Fruit fly (Drosophila melanogaster) ovary, adult (tissue): ENCODE measurements around the gene Mpv17.

Experiments used
- CG17801 ChIP-seq: fragments of 200-800 bp; optimal IDR thresholded peaks from 2 replicates; lab custom pipeline; 2019; ENCODE audit warnings: missing biosample characterization, mild to moderate bottlenecking, missing genetic modification characterization, moderate library complexity; ENCODE audit not compliant: partially characterized antibody

Gene Mpv17

dm6 chr4:1029198-1029795, at the start of gene Mpv17:
Gene Mpv17 (minus strand): TSS chr4:1029361.
- TF ChIP-seq CG17801 (GFP tag; lab: Kevin White, UChicago): peak; percentile 41

DNA sequence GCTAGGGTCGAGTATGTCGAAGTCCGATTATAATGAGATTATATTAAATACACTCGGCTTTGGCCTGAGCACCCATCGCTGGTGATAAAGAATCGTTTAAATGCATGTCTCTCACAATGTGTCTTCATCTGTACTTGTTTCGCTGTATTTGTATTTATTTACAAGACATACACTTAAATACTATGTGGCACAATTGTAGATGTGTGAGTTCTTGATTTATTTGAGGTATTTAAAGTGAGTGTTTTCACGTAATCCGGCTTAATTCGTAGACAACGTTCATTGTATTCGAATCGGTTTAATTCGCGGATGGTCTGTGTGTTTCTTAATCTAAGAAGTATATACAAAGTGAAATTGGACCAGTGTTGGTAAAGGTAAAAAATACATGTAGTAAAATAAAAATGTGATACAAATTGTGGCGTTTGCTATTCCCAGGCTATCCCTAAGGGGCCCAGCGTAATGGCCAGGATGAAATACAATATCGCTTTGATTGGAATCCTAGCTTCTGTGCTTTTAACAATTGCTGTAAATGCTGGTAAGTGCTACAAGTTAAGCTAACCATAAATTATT, 35.6 kb upstream of the Mpv17 start, which contains the start of gene Zyx:
Gene Zyx (minus strand): TSS at position 350 of the 567 bp plus-strand sequence.
- TF ChIP-seq CG17801 (GFP tag; lab: Kevin White, UChicago): no peak

dm6 chr4:1064219-1064618, 35.1 kb upstream of the Mpv17 start:
- TF ChIP-seq CG17801 (GFP tag; lab: Kevin White, UChicago): no peak

DNA sequence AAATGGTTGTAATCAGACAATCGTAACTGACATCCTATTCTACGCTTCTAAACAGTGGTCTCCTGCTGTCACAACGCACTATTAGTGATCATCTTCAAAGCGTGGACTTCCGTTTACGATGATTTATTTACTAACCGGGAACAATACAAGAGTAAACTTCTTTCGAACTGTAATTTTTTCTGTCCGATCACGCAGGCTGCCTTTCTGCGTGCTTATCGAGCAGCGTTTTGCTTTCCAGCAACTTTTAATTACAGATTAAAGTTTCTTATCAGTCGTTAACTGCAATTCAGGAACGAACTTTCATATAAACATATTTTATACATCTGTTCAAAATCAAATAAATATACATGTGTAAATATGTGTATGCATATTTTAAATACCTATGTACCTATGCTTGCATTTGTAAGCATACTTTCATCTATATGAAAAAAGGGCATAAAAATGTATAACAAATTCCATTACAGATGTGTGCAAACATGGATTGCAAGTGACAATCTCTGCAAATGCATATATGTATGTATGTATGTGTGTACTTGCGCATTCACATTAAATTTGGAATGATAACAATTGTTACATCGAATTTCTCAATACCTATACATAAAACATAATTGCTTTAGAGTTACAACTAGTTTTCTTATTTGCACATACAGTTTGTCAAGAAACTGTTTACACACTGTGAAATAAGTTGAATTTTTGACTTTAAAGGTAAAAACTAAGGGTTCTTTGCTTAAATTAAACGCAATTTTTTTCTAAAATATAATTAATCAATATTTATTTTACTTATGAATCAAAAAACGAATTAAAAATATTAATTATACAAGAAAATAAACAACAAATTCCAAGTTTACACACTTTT, 34.0 kb upstream of the Mpv17 start:
- no peak for TF ChIP-seq CG17801 (GFP tag; lab: Kevin White, UChicago)

dm6 chr4:1061095-1061432, 31.9 kb upstream of the Mpv17 start:
- no peak for TF ChIP-seq CG17801 (GFP tag; lab: Kevin White, UChicago)

dm6 chr4:1060373-1061094, 31.4 kb upstream of the Mpv17 start, which contains the start of gene apolpp:
Gene apolpp (plus strand): TSS chr4:1060969.
- TF ChIP-seq CG17801 (GFP tag; lab: Kevin White, UChicago): peak; percentile 34

dm6 chr4:1053653-1054163, 24.5 kb upstream of the Mpv17 start, which contains the start of gene CaMKII:
Gene CaMKII (minus strand): TSS chr4:1053703.
- TF ChIP-seq CG17801 (GFP tag; lab: Kevin White, UChicago): no peak

dm6 chr4:1051271-1051670, 22.1 kb upstream of the Mpv17 start:
- TF ChIP-seq CG17801 (GFP tag; lab: Kevin White, UChicago): peak; percentile 40

dm6 chr4:1050422-1050821, 21.3 kb upstream of the Mpv17 start:
- no peak for TF ChIP-seq CG17801 (GFP tag; lab: Kevin White, UChicago)

DNA sequence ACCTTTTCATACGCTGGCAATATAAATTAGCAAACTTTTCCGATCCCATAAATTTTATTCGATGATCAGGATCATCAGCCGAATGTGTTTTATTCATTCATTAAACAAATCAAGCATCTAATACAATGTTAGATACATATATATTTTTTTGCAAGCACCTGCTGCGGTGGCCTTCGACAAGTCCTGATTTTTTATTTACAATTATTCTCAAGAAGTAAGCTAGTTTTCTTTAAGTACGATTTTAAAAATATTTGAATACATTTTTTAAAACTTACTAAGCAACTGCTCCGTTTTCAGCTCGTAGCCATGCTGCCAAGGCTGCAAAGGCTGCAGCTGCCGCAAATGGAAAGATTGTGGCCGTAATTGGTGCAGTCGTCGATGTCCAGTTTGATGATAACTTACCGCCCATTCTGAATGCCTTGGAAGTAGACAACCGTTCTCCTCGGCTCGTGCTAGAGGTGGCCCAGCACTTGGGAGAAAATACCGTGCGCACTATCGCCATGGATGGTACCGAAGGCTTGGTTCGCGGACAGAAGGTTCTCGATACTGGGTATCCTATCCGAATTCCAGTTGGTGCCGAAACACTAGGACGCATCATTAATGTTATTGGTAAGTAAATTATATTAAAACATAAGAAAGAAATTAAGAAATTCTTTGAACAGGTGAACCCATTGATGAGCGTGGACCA, 3.6 kb upstream of the Mpv17 start:
- TF ChIP-seq CG17801 (GFP tag; lab: Kevin White, UChicago): no peak

DNA sequence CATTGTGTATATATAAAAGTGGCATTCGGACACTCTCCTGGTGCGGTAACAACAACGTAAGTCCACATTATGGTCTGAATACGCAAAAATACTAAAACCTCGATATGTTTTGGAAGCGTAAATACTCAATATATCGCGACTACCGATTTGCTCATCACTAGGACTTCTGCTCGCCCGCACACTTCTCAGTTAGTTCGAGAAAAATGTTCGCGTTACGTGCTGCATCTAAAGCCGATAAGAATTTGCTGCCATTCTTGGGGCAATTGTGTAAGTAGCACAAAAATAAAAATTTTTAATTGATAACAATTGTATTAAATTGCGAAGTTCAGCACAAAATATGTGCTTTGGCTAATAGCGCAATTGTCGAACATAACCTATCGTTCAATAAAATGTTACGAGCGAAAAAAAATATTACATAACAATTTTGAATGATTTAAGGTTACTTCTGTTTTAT, 2.6 kb upstream of the Mpv17 start, which contains the start of gene CG11076:
Gene CG11076 (minus strand): TSS at position 71 of the 454 bp plus-strand sequence.
- TF ChIP-seq CG17801 (GFP tag; lab: Kevin White, UChicago): peak; percentile 78

dm6 chr4:1031137-1031536, 2.0 kb upstream of the Mpv17 start, which contains the start of gene ATPsynbeta:
Gene ATPsynbeta (plus strand): TSS chr4:1031484.
- TF ChIP-seq CG17801 (GFP tag; lab: Kevin White, UChicago): no peak

DNA sequence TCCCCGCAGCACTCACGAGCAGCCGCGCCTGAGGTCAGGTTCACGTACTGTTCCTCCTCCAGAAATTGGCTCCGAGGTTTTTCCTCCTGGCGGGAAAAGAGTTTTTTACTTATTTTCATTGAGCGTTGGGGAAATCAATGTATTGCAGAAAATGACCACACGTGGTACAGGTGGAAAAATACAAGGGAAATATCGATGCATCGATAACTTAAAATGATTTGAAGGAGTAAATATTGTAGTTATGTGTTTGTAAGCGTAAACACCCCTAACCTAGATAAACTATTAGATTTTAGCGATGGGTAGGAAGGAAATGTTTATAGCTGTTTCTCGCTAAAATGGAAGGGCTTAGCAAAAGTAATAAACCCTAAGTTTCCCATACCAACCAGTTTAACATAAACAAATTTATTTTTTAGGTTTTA, 1.5 kb upstream of the Mpv17 start:
- TF ChIP-seq CG17801 (GFP tag; lab: Kevin White, UChicago): peak; percentile 38
